Worm (Caenorhabditis elegans): ENCODE results near the gene Y7A5A.10.

Y7A5A.10 gene

DNA sequence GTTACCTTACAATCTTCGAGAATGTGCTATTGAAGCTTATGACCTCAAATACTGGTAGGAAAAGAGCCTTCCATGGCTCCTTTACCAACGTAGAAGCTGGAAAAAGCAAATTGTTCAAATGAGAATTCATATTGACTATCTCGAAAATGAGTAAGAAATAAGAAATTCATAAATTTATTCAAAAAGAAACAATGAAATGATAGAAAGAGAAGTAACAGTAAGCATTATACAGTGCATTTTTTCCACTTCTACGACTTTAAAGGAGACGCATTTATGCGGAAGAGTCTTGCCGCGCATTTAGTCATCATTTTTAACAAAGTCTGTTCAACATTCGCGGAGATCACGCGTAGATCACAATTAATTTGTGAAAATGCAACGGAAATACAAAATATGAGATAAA lies at the start of gene Y7A5A.10:
Gene Y7A5A.10, minus strand, starts transcription at position 101 of the 400 bp plus-strand sequence.
- no peak for TF ChIP-seq ceh-20 (GFP tag; IDR thresholded peaks at IDR 0.05)
- no peak for TF ChIP-seq egl-43 (GFP tag; IDR thresholded peaks at IDR 0.05)
- no peak for TF ChIP-seq saeg-2 (GFP tag; IDR thresholded peaks at IDR 0.05)
- no peak for TF ChIP-seq rbr-2 (tag; optimal IDR thresholded peaks at IDR 0.05)
- TF ChIP-seq nhr-48 (tag; optimal IDR thresholded peaks at IDR 0.05), result no peak
- no peak for TF ChIP-seq Y75B8A.6 (GFP tag; IDR thresholded peaks at IDR 0.05)
- TF ChIP-seq nhr-77 (tag; optimal IDR thresholded peaks at IDR 0.05), result no peak
- no peak for TF ChIP-seq snpc-4 (tag; optimal IDR thresholded peaks at IDR 0.05)
- no peak for TF ChIP-seq nhr-11 (tag; optimal IDR thresholded peaks at IDR 0.05)
- no peak for TF ChIP-seq set-16 (GFP tag; IDR thresholded peaks at IDR 0.05)
- TF ChIP-seq ceh-62 (tag; optimal IDR thresholded peaks at IDR 0.05), result no peak
- no peak for TF ChIP-seq lin-1 (GFP tag; IDR thresholded peaks at IDR 0.05)
- TF ChIP-seq fos-1 (tag; optimal IDR thresholded peaks at IDR 0.05), result no peak
- TF ChIP-seq attf-4 (tag; optimal IDR thresholded peaks at IDR 0.05), result no peak
- no peak for TF ChIP-seq zfp-2 (tag; optimal IDR thresholded peaks at IDR 0.05)
- no peak for TF ChIP-seq gei-8 (GFP tag; optimal IDR thresholded peaks at IDR 0.05)
- TF ChIP-seq F44E2.7 (GFP tag; IDR thresholded peaks at IDR 0.05), result no peak
- no peak for TF ChIP-seq unc-130 (GFP tag; optimal IDR thresholded peaks at IDR 0.05)
- TF ChIP-seq lin-29 (GFP tag; IDR thresholded peaks at IDR 0.05), result no peak
- no peak for TF ChIP-seq nhr-237 (tag; optimal IDR thresholded peaks at IDR 0.05)

DNA sequence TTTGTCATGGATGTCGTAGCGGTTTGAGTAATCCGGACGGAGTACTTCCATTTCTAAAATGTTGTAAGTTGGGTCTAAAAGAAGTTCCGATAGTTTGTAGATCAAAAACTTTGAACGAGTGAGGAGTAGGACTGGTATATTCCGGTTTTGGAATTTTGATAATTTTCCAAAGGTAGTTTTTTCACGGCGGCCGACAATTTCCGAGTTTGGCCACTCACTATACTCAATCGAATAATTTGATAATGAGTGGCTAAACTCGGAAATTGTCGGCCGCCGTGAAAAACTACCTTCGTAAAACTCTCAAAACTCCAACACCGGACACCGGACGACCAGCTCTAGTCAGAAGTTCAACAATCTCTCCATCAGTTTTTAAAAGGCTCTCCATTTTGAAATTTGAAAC lies 49.5 kb upstream of the Y7A5A.10 start:
- TF ChIP-seq madf-9 (GFP tag; conservative IDR thresholded peaks at IDR 0.05), result no peak

DNA sequence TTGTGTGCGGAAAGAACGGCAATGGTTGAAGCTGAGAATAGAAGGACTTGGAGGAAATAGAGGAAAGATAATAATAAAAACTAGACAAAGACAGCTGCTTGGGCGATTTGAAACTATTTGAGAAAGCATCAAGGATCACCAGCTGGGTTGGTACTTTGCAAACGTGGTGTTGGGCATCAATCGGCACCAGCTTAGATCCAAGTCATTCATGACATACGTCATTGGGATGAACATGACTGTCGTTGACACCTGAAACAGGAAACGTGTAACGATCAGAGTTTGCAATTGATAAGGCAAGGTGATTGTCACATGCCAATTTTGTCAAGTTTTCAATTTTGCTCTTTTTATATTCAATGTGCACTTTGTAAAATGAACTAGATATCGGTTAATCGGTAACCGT lies 47.6 kb upstream of the Y7A5A.10 start:
- TF ChIP-seq pqm-1 (tag; optimal IDR thresholded peaks at IDR 0.05), result peak; percentile 50
- peak; percentile 53 for TF ChIP-seq nhr-10 (tag; optimal IDR thresholded peaks at IDR 0.05)
- TF ChIP-seq nhr-77 (tag; optimal IDR thresholded peaks at IDR 0.05), result peak; percentile 63
- TF ChIP-seq pha-4 (GFP tag; IDR thresholded peaks at IDR 0.05), result peak; percentile 52; the same call in 1 of the 2 replicates
- no peak for TF ChIP-seq pha-4 (tag; optimal IDR thresholded peaks at IDR 0.05)
- peak in 1 of 2 experiments; percentile 70 for TF ChIP-seq daf-16 (GFP tag; optimal IDR thresholded peaks at IDR 0.05)
- TF ChIP-seq daf-16 (tag; optimal IDR thresholded peaks at IDR 0.05), result peak; percentile 52
- peak; percentile 78 for TF ChIP-seq T26A8.4 (GFP tag; IDR thresholded peaks at IDR 0.05)
- no peak for TF ChIP-seq cey-2 (tag; optimal IDR thresholded peaks at IDR 0.05; ENCODE audit: borderline replicate concordance, insufficient read depth)
- TF ChIP-seq arid-1 (GFP tag; conservative IDR thresholded peaks at IDR 0.05), result 0 out of 2 replicates have a peak, but pooled peaks have one; percentile 21
- TF ChIP-seq nhr-102 (tag; optimal IDR thresholded peaks at IDR 0.05), result peak; percentile 78
- TF ChIP-seq nhr-11 (tag; optimal IDR thresholded peaks at IDR 0.05), result no peak
- peak in 1 of 2 experiments; percentile 63 for TF ChIP-seq lsy-2 (tag; optimal IDR thresholded peaks at IDR 0.05)
- TF ChIP-seq mxl-2 (GFP tag; conservative IDR thresholded peaks at IDR 0.05), result peak; percentile 38; the same call in 1 of the 2 replicates
- TF ChIP-seq mxl-3 (GFP tag; optimal IDR thresholded peaks at IDR 0.05), result peak; percentile 66
- TF ChIP-seq set-16 (GFP tag; IDR thresholded peaks at IDR 0.05), result no peak
- 0 out of 2 replicates have a peak, but pooled peaks have one; percentile 31 for TF ChIP-seq Y105C5A.15 (GFP tag; IDR thresholded peaks at IDR 0.05)
- TF ChIP-seq ctbp-1 (GFP tag; IDR thresholded peaks at IDR 0.05), result no peak
- TF ChIP-seq mdl-1 (tag; optimal IDR thresholded peaks at IDR 0.05), result peak in 1 of 2 experiments; percentile 44
- TF ChIP-seq ztf-7 (tag; optimal IDR thresholded peaks at IDR 0.05), result no peak
- TF ChIP-seq nhr-28 (tag; optimal IDR thresholded peaks at IDR 0.05), result peak; percentile 46
- TF ChIP-seq hmg-1.1 (GFP tag; IDR thresholded peaks at IDR 0.05), result no peak
- TF ChIP-seq dmd-6 (GFP tag; IDR thresholded peaks at IDR 0.05), result peak; percentile 99
- peak; percentile 83 for TF ChIP-seq tra-1 (GFP tag; IDR thresholded peaks at IDR 0.05)
- TF ChIP-seq hif-1 (tag; optimal IDR thresholded peaks at IDR 0.05), result peak in 1 of 2 experiments; percentile 26
- no peak for TF ChIP-seq saeg-2 (GFP tag; IDR thresholded peaks at IDR 0.05)
- no peak for TF ChIP-seq madf-5 (GFP tag; IDR thresholded peaks at IDR 0.05)
- no peak for TF ChIP-seq dmd-9 (GFP tag; IDR thresholded peaks at IDR 0.05)
- TF ChIP-seq mes-2 (tag; optimal IDR thresholded peaks at IDR 0.05; ENCODE audit: poor library complexity, severe bottlenecking), result peak; percentile 34
- TF ChIP-seq zip-2 (tag; optimal IDR thresholded peaks at IDR 0.05), result no peak
- TF ChIP-seq ces-1 (GFP tag; optimal IDR thresholded peaks at IDR 0.05), result no peak
- peak; percentile 38 for TF ChIP-seq spr-1 (tag; optimal IDR thresholded peaks at IDR 0.05)
- no peak for TF ChIP-seq rbr-2 (tag; optimal IDR thresholded peaks at IDR 0.05)
